Fruit fly (Drosophila melanogaster): ENCODE data around the gene CG14182.

The CG14182 gene

DNA sequence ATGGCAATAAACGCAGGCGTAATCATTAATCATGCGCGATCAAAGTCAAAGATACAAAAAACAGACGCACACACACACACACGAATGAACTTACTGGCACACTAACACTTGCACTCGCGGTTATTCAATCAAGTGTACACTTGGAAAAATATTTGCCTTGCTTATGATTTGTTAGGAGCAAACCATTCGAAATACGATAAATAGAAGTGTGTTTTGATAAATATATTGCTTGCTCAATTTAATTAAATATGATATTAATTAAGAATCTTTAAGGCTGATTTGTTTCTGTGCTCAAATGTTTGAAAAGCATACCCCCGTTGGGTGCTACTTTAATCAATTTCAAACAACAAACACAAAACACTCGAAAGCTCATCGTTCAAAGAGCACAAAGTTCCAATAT, 34.1 kb downstream of the CG14182 start:
- TF ChIP-seq CG5204 (GFP tag; optimal IDR thresholded peaks at IDR 0.05) (no peak), CG12768 (GFP tag; optimal IDR thresholded peaks at IDR 0.05) (no peak), CG7045 (GFP tag; optimal IDR thresholded peaks at IDR 0.05) (no peak), cic (GFP tag; optimal IDR thresholded peaks at IDR 0.05) (no peak), Crg-1 (GFP tag; optimal IDR thresholded peaks at IDR 0.05) (no peak), CG11617 (GFP tag; optimal IDR thresholded peaks at IDR 0.05) (no peak), Mnt (GFP tag; optimal IDR thresholded peaks at IDR 0.05) (no peak), kay (GFP tag; ENCODE audit: borderline replicate concordance) (no peak), Hr96 (GFP tag; optimal IDR thresholded peaks at IDR 0.05) (no peak), CG1620 (GFP tag; optimal IDR thresholded peaks at IDR 0.05) (no peak), ovo (GFP tag; optimal IDR thresholded peaks at IDR 0.05) (no peak), Clk (GFP tag; optimal IDR thresholded peaks at IDR 0.05) (no peak), CG14711 (tag; optimal IDR thresholded peaks at IDR 0.05) (no peak), bab1 (GFP tag; optimal IDR thresholded peaks at IDR 0.05) (no peak), toe (GFP tag; optimal IDR thresholded peaks at IDR 0.05) (no peak)

- TF ChIP-seq CG1620 (GFP tag; optimal IDR thresholded peaks at IDR 0.05) (no peak), CG33017 (tag; optimal IDR thresholded peaks at IDR 0.05) (no peak), CG14711 (tag; optimal IDR thresholded peaks at IDR 0.05) (no peak), kay (GFP tag; ENCODE audit: borderline replicate concordance) (peak; percentile 93)
Observed at dm6 chr3L:19941162-19941561, 38.5 kb downstream of the CG14182 start.

DNA sequence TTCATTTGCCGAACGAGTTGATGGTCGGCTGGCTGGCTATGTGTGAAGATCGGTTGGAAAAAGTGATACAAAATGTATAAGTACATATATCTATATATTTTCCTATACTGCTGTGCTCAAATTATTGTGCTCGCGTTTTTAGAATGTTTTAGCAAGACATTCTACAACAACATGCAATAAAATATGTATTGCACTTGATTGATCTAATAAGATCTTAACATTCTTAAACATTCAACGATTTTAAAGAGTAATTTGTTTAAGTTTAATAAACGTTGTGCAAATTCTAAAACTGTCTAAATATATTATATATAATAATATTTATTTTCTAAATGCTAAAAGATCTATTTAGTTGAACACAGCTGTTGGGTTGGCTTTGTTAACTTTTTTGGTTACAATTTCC, 39.3 kb downstream of the CG14182 start:
- TF ChIP-seq CG14711 (tag; optimal IDR thresholded peaks at IDR 0.05): peak; percentile 41
- no peak for TF ChIP-seq Clk (GFP tag; optimal IDR thresholded peaks at IDR 0.05)
- TF ChIP-seq cnc (optimal IDR thresholded peaks at IDR 0.05): no peak
- no peak for TF ChIP-seq CG7045 (GFP tag; optimal IDR thresholded peaks at IDR 0.05)
- no peak for TF ChIP-seq Mnt (GFP tag; optimal IDR thresholded peaks at IDR 0.05)
- TF ChIP-seq CG1620 (GFP tag; optimal IDR thresholded peaks at IDR 0.05): no peak
- TF ChIP-seq CG33017 (tag; optimal IDR thresholded peaks at IDR 0.05): peak; percentile 26
- no peak for TF ChIP-seq Hr96 (GFP tag; optimal IDR thresholded peaks at IDR 0.05)
- no peak for TF ChIP-seq CG12768 (GFP tag; optimal IDR thresholded peaks at IDR 0.05)
- TF ChIP-seq pad (GFP tag; optimal IDR thresholded peaks at IDR 0.05): no peak
- TF ChIP-seq toe (GFP tag; optimal IDR thresholded peaks at IDR 0.05): no peak
- no peak for TF ChIP-seq CG5204 (GFP tag; optimal IDR thresholded peaks at IDR 0.05)
- no peak for TF ChIP-seq bab1 (GFP tag; optimal IDR thresholded peaks at IDR 0.05)
- no peak for TF ChIP-seq cic (GFP tag; optimal IDR thresholded peaks at IDR 0.05)
- no peak for TF ChIP-seq CG7101 (tag; optimal IDR thresholded peaks at IDR 0.05)
- no peak for TF ChIP-seq ovo (GFP tag; optimal IDR thresholded peaks at IDR 0.05)

DNA sequence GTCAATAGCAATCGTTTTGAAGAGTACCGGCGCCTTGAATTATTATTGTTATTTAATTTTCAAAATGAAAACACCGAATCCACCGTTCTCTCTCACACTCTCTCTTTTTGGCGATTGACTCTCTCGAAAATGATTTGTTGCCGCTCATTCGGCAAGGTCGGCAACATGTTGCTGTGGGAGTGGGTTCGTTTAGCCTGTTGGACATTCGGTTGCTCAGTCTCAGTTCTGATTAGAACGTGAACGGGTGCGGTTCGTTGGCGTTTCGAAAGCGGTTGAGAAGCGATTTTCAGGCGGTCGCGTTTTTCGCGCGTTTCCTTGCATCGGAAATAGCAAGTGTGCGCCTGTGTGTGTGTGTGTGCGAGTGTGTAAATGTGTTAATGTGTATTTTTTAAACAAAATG, 40.6 kb downstream of the CG14182 start, which contains the start of gene Ac76E:
Ac76E (plus strand) TSS at position 264 of the 400 bp plus-strand sequence.
- TF ChIP-seq Hr96 (GFP tag; optimal IDR thresholded peaks at IDR 0.05) (peak; percentile 18), cnc (optimal IDR thresholded peaks at IDR 0.05) (no peak), pad (GFP tag; optimal IDR thresholded peaks at IDR 0.05) (no peak), tj (GFP tag; optimal IDR thresholded peaks at IDR 0.05) (peak; percentile 34), CG11617 (GFP tag; optimal IDR thresholded peaks at IDR 0.05) (peak; percentile 40), Mnt (GFP tag; optimal IDR thresholded peaks at IDR 0.05) (peak; percentile 68), toe (GFP tag; optimal IDR thresholded peaks at IDR 0.05) (peak; percentile 19), CG7101 (tag; optimal IDR thresholded peaks at IDR 0.05) (no peak), cic (GFP tag; optimal IDR thresholded peaks at IDR 0.05) (peak; percentile 64), CG7045 (GFP tag; optimal IDR thresholded peaks at IDR 0.05) (peak; percentile 52), CG14711 (tag; optimal IDR thresholded peaks at IDR 0.05) (peak; percentile 14), ovo (GFP tag; optimal IDR thresholded peaks at IDR 0.05) (no peak), bab1 (GFP tag; optimal IDR thresholded peaks at IDR 0.05) (peak; percentile 24), Clk (GFP tag; optimal IDR thresholded peaks at IDR 0.05) (no peak), CG1620 (GFP tag; optimal IDR thresholded peaks at IDR 0.05) (no peak), Crg-1 (GFP tag; optimal IDR thresholded peaks at IDR 0.05) (no peak), kay (GFP tag; ENCODE audit: borderline replicate concordance) (peak; percentile 29), CG33017 (tag; optimal IDR thresholded peaks at IDR 0.05) (peak; percentile 36), CG12768 (GFP tag; optimal IDR thresholded peaks at IDR 0.05) (peak; percentile 56), CG5204 (GFP tag; optimal IDR thresholded peaks at IDR 0.05) (no peak)

dm6 chr3L:19932917-19933316, 46.7 kb downstream of the CG14182 start:
- peak; percentile 15 for TF ChIP-seq tj (GFP tag; optimal IDR thresholded peaks at IDR 0.05)
- TF ChIP-seq pad (GFP tag; optimal IDR thresholded peaks at IDR 0.05): peak; percentile 21
- TF ChIP-seq CG7045 (GFP tag; optimal IDR thresholded peaks at IDR 0.05): peak; percentile 66
- TF ChIP-seq Crg-1 (GFP tag; optimal IDR thresholded peaks at IDR 0.05): peak; percentile 71
- no peak for TF ChIP-seq CG5204 (GFP tag; optimal IDR thresholded peaks at IDR 0.05)
- peak; percentile 4 for TF ChIP-seq Clk (GFP tag; optimal IDR thresholded peaks at IDR 0.05)
- peak; percentile 74 for TF ChIP-seq CG12768 (GFP tag; optimal IDR thresholded peaks at IDR 0.05)
- TF ChIP-seq CG7101 (tag; optimal IDR thresholded peaks at IDR 0.05): peak; percentile 39
- peak; percentile 25 for TF ChIP-seq ovo (GFP tag; optimal IDR thresholded peaks at IDR 0.05)
- peak; percentile 36 for TF ChIP-seq CG33017 (tag; optimal IDR thresholded peaks at IDR 0.05)
- no peak for TF ChIP-seq toe (GFP tag; optimal IDR thresholded peaks at IDR 0.05)
- no peak for TF ChIP-seq bab1 (GFP tag; optimal IDR thresholded peaks at IDR 0.05)
- peak; percentile 19 for TF ChIP-seq CG14711 (tag; optimal IDR thresholded peaks at IDR 0.05)
- peak; percentile 78 for TF ChIP-seq kay (GFP tag; ENCODE audit: borderline replicate concordance)
- TF ChIP-seq Hr96 (GFP tag; optimal IDR thresholded peaks at IDR 0.05): no peak
- no peak for TF ChIP-seq cnc (optimal IDR thresholded peaks at IDR 0.05)
- TF ChIP-seq cic (GFP tag; optimal IDR thresholded peaks at IDR 0.05): peak; percentile 72
- peak; percentile 39 for TF ChIP-seq Mnt (GFP tag; optimal IDR thresholded peaks at IDR 0.05)
- peak; percentile 54 for TF ChIP-seq CG11617 (GFP tag; optimal IDR thresholded peaks at IDR 0.05)
- TF ChIP-seq CG1620 (GFP tag; optimal IDR thresholded peaks at IDR 0.05): peak; percentile 19

- no peak for TF ChIP-seq Mnt (GFP tag; optimal IDR thresholded peaks at IDR 0.05)
- no peak for TF ChIP-seq Hr96 (GFP tag; optimal IDR thresholded peaks at IDR 0.05)
- no peak for TF ChIP-seq CG33017 (tag; optimal IDR thresholded peaks at IDR 0.05)
- no peak for TF ChIP-seq toe (GFP tag; optimal IDR thresholded peaks at IDR 0.05)
- no peak for TF ChIP-seq Clk (GFP tag; optimal IDR thresholded peaks at IDR 0.05)
- no peak for TF ChIP-seq pad (GFP tag; optimal IDR thresholded peaks at IDR 0.05)
- no peak for TF ChIP-seq CG12768 (GFP tag; optimal IDR thresholded peaks at IDR 0.05)
- TF ChIP-seq tj (GFP tag; optimal IDR thresholded peaks at IDR 0.05): no peak
- no peak for TF ChIP-seq cnc (optimal IDR thresholded peaks at IDR 0.05)
- no peak for TF ChIP-seq kay (GFP tag; ENCODE audit: borderline replicate concordance)
- TF ChIP-seq CG7045 (GFP tag; optimal IDR thresholded peaks at IDR 0.05): no peak
- TF ChIP-seq ovo (GFP tag; optimal IDR thresholded peaks at IDR 0.05): no peak
- TF ChIP-seq CG5204 (GFP tag; optimal IDR thresholded peaks at IDR 0.05): no peak
Observed at dm6 chr3L:19931391-19931790, 48.2 kb downstream of the CG14182 start, which contains the start of gene CG46462. TSS of gene CG46462 (plus strand) at chr3L:19931691.
